Fruit fly (Drosophila melanogaster): ENCODE results near the gene CG11313.
A peak's percentile ranks its signal among the peaks of the same experiment; 100 is the strongest.

The CG11313 gene

dm6 chr3R:30689653-30690052 lies 41.3 kb downstream of the CG11313 start:
- no peak for TF ChIP-seq ss (GFP tag; optimal IDR thresholded peaks at IDR 0.05)
- peak; percentile 39 for TF ChIP-seq Lpt (GFP tag; optimal IDR thresholded peaks at IDR 0.05)
- TF ChIP-seq CG10669 (GFP tag; optimal IDR thresholded peaks at IDR 0.05): peak; percentile 29
- peak; percentile 84 for TF ChIP-seq cyc (GFP tag; optimal IDR thresholded peaks at IDR 0.05)
- TF ChIP-seq Eip78C (GFP tag): peak; percentile 80
- peak; percentile 71 for TF ChIP-seq achi (GFP tag; optimal IDR thresholded peaks at IDR 0.05)
- peak; percentile 57; the same call in 2 of the 3 replicates for TF ChIP-seq CG8119 (GFP tag; IDR thresholded peaks at IDR 0.05)
- TF ChIP-seq CG3919 (GFP tag; optimal IDR thresholded peaks at IDR 0.05): peak; percentile 75
- TF ChIP-seq CG6276 (GFP tag; optimal IDR thresholded peaks at IDR 0.05): peak; percentile 51
- TF ChIP-seq vri (GFP tag; optimal IDR thresholded peaks at IDR 0.05): no peak
- peak; percentile 68 for TF ChIP-seq CG31627 (GFP tag; optimal IDR thresholded peaks at IDR 0.05)
- TF ChIP-seq eg (GFP tag; IDR thresholded peaks at IDR 0.05): peak; percentile 72; the same call in 2 of the 3 replicates
- peak; percentile 15 for TF ChIP-seq CG7368 (GFP tag; optimal IDR thresholded peaks at IDR 0.05)
- TF ChIP-seq CG1621 (tag; optimal IDR thresholded peaks at IDR 0.05): no peak
- TF ChIP-seq CG9139 (GFP tag; optimal IDR thresholded peaks at IDR 0.05): no peak
- peak; percentile 42 for TF ChIP-seq OdsH (GFP tag; optimal IDR thresholded peaks at IDR 0.05)
- peak; percentile 16 for TF ChIP-seq CG6808 (GFP tag; optimal IDR thresholded peaks at IDR 0.05)
- peak; percentile 46 for TF ChIP-seq CG6854 (GFP tag; optimal IDR thresholded peaks at IDR 0.05)
- peak; percentile 57 for TF ChIP-seq CG6792 (GFP tag; optimal IDR thresholded peaks at IDR 0.05)
- TF ChIP-seq CG8319 (GFP tag; optimal IDR thresholded peaks at IDR 0.05): peak; percentile 20
- peak; percentile 90 for TF ChIP-seq CG6163 (GFP tag; IDR thresholded peaks at IDR 0.05)
- peak; percentile 60 for TF ChIP-seq Sox102F (GFP tag; optimal IDR thresholded peaks at IDR 0.05)
- TF ChIP-seq Smox (GFP tag; optimal IDR thresholded peaks at IDR 0.05): peak; percentile 64
- TF ChIP-seq CG15336 (GFP tag; IDR thresholded peaks at IDR 0.05): peak; percentile 69
- peak; percentile 32 for TF ChIP-seq CG11902 (GFP tag; optimal IDR thresholded peaks at IDR 0.05)
- no peak for TF ChIP-seq Sox15 (GFP tag; optimal IDR thresholded peaks at IDR 0.05)
- no peak for TF ChIP-seq Hr38 (GFP tag; optimal IDR thresholded peaks at IDR 0.05)
- no peak for TF ChIP-seq fd59A (GFP tag; optimal IDR thresholded peaks at IDR 0.05)
- peak; percentile 61; the same call in 1 of the 2 replicates for TF ChIP-seq CG11294 (GFP tag; IDR thresholded peaks at IDR 0.05)
- no peak for TF ChIP-seq dsx (GFP tag; optimal IDR thresholded peaks at IDR 0.05; ENCODE audit: poor library complexity, severe bottlenecking)
- TF ChIP-seq lz (GFP tag; optimal IDR thresholded peaks at IDR 0.05): peak; percentile 74
- TF ChIP-seq Blimp-1 (GFP tag; optimal IDR thresholded peaks at IDR 0.05): peak; percentile 47
- TF ChIP-seq Sox14 (GFP tag; optimal IDR thresholded peaks at IDR 0.05): peak; percentile 50
- peak; percentile 56 for TF ChIP-seq Ets21C (GFP tag; optimal IDR thresholded peaks at IDR 0.05)
- TF ChIP-seq CG32006 (GFP tag; optimal IDR thresholded peaks at IDR 0.05): peak; percentile 34
- TF ChIP-seq acj6 (GFP tag; optimal IDR thresholded peaks at IDR 0.05): peak; percentile 22
- TF ChIP-seq fd85E (GFP tag; optimal IDR thresholded peaks at IDR 0.05): no peak
- peak in 1 of 2 experiments; percentile 21 for TF ChIP-seq salr (GFP tag; optimal IDR thresholded peaks at IDR 0.05)
- peak; percentile 79 for TF ChIP-seq topi (GFP tag; optimal IDR thresholded peaks at IDR 0.05)
- peak; percentile 83 for TF ChIP-seq svp (GFP tag)
- no peak for TF ChIP-seq Hr4 (GFP tag; optimal IDR thresholded peaks at IDR 0.05)
- TF ChIP-seq CG34406 (GFP tag; optimal IDR thresholded peaks at IDR 0.05): peak; percentile 9
- TF ChIP-seq CG3032 (tag; optimal IDR thresholded peaks at IDR 0.05): no peak
- TF ChIP-seq CG10631 (GFP tag; optimal IDR thresholded peaks at IDR 0.05): peak; percentile 63
- no peak for TF ChIP-seq dac (GFP tag; optimal IDR thresholded peaks at IDR 0.05)
- peak; percentile 85 for TF ChIP-seq Gug (GFP tag; IDR thresholded peaks at IDR 0.05)
- TF ChIP-seq Ets96B (tag; optimal IDR thresholded peaks at IDR 0.05): no peak
- TF ChIP-seq CG16779 (tag; optimal IDR thresholded peaks at IDR 0.05): no peak
- TF ChIP-seq pdm3 (GFP tag; optimal IDR thresholded peaks at IDR 0.05): peak; percentile 9
- TF ChIP-seq CG8632 (GFP tag; optimal IDR thresholded peaks at IDR 0.05): peak; percentile 6
- peak; percentile 35 for TF ChIP-seq net (GFP tag; optimal IDR thresholded peaks at IDR 0.05)
- TF ChIP-seq esn (GFP tag; optimal IDR thresholded peaks at IDR 0.05): peak; percentile 77
- TF ChIP-seq CG4318 (GFP tag; optimal IDR thresholded peaks at IDR 0.05): no peak
